Worm (Caenorhabditis elegans) whole organism, late embryonic: Measurements from ENCODE around the gene F25B4.8.

Source experiments
- Y22D7AL.16 ChIP-seq: sonication (generic microtip); optimal IDR thresholded peaks from 2 replicates; lab custom pipeline; 2016; ENCODE audit warnings: missing genetic modification characterization, missing compliant biosample characterization
- dmd-4 ChIP-seq: sonication (generic microtip); optimal IDR thresholded peaks from 2 replicates; lab custom pipeline; 2016; ENCODE audit warnings: borderline replicate concordance, missing genetic modification characterization, missing compliant biosample characterization
- elt-2 ChIP-seq: sonication (generic microtip); optimal IDR thresholded peaks from 2 replicates; lab custom pipeline; 2016; ENCODE audit warnings: missing genetic modification reagents, missing genetic modification characterization, missing compliant biosample characterization
- nfya-1 ChIP-seq: sonication (generic microtip); optimal IDR thresholded peaks from 2 replicates; lab custom pipeline; 2017; ENCODE audit warnings: missing genetic modification characterization, mild to moderate bottlenecking, missing compliant biosample characterization, antibody characterized with exemption, moderate library complexity
- sox-4 ChIP-seq: sonication (generic microtip); optimal IDR thresholded peaks from 2 replicates; lab custom pipeline; 2017; ENCODE audit warnings: mild to moderate bottlenecking, missing genetic modification characterization, inconsistent platforms, missing compliant biosample characterization
- zip-5 ChIP-seq: sonication (generic microtip); optimal IDR thresholded peaks from 2 replicates; lab custom pipeline; 2016; ENCODE audit warnings: missing genetic modification characterization, missing compliant biosample characterization

ce11 chrV:5722093-5722492, 30.6 kb upstream of the F25B4.8 start:
- TF ChIP-seq sox-4 = no peak
- TF ChIP-seq zip-5 = no peak
- no peak for TF ChIP-seq dmd-4
- no peak for TF ChIP-seq elt-2 (tag; lab: Kevin White, UChicago)
- TF ChIP-seq Y22D7AL.16 (tag; lab: Kevin White, UChicago) = no peak
- no peak for TF ChIP-seq nfya-1 (tag; lab: Kevin White, UChicago)
